Worm (Caenorhabditis elegans): Measurements from ENCODE around the gene srg-9.

DNA sequence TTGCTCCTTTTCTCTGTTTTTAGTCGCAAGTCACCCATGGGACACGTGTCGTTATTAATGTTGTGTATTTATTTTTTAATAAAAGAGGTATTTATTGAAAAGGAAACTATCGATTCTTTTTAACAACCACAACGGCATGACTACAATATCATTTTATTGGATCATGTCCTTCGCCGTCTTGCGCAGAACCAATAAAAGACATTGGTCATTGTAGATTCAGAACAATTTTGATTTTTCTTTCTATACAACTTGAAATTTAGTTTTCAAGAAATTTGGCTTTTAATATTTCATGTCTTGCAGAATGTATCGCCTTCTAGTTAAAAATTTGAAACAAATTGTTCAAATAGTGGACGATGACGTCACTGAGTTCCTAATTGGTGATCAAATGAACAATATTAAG, 5.1 kb downstream of the srg-9 start, which contains the start of gene amdh-1:
- TF ChIP-seq blmp-1 (tag; optimal IDR thresholded peaks at IDR 0.05) (no peak), unc-62 (GFP tag; optimal IDR thresholded peaks at IDR 0.05) (no peak), mab-5 (tag; optimal IDR thresholded peaks at IDR 0.05) (no peak), nhr-28 (tag; optimal IDR thresholded peaks at IDR 0.05) (no peak), elt-1 (tag; optimal IDR thresholded peaks at IDR 0.05; ENCODE audit: borderline replicate concordance, insufficient read depth) (no peak), lsy-2 (tag; optimal IDR thresholded peaks at IDR 0.05) (no peak), nhr-12 (tag; optimal IDR thresholded peaks at IDR 0.05) (no peak), elt-3 (tag; optimal IDR thresholded peaks at IDR 0.05) (no peak), ztf-11 (tag; optimal IDR thresholded peaks at IDR 0.05) (no peak), snpc-4 (tag; optimal IDR thresholded peaks at IDR 0.05) (no peak), bed-3 (GFP tag; optimal IDR thresholded peaks at IDR 0.05) (no peak), ceh-39 (tag; optimal IDR thresholded peaks at IDR 0.05) (no peak)
